Worm (Caenorhabditis elegans) whole organism, L3 larva: ENCODE data around the gene col-120.

Experiments
- nhr-12 ChIP-seq: fragments of 150-350 bp; optimal IDR thresholded peaks from 2 replicates; lab custom pipeline; 2014; ENCODE audit warnings: missing biosample characterization, missing genetic modification characterization
- unc-62 ChIP-seq: fragments of 150-350 bp; sonication (generic microtip); optimal IDR thresholded peaks from 4 replicates; lab custom pipeline; 2014; ENCODE audit warnings: missing biosample characterization, missing genetic modification reagents, missing genetic modification characterization

- no peak for TF ChIP-seq unc-62 (GFP tag; lab: Kevin White, UChicago)
- TF ChIP-seq nhr-12, result no peak
These were observed 10.5 kb downstream of the col-120 start, which contains the start of gene Y11D7A.8 for ce11 chrIV:9251079-9251478.
